Fruit fly (Drosophila melanogaster) whole organism, embryonic: ENCODE measurements around the gene GstZ1.

Experiments
- Antp ChIP-seq: fragments of 200-800 bp; sonication (Bioruptor generic); optimal IDR thresholded peaks from 3 replicates; lab custom pipeline; 2016; ENCODE audit warnings: missing biosample characterization, missing genetic modification characterization
- Awh ChIP-seq: fragments of 200-800 bp; sonication (Bioruptor generic); IDR thresholded peaks from 2 replicates; pipeline ENCODE4, ENCODE4 v1.3.6; 2022; ENCODE audit warnings: missing biosample characterization, missing genetic modification characterization
- BEAF-32 ChIP-seq: fragments of 200-800 bp; sonication (Bioruptor generic); optimal IDR thresholded peaks from 3 replicates; lab custom pipeline; 2017; ENCODE audit warnings: missing biosample characterization, missing genetic modification characterization, mild to moderate bottlenecking, moderate library complexity, missing genetic modification reagents
- CG10543 ChIP-seq: fragments of 200-800 bp; sonication (Bioruptor generic); optimal IDR thresholded peaks from 3 replicates; lab custom pipeline; 2017; ENCODE audit warnings: missing biosample characterization, mild to moderate bottlenecking, missing genetic modification characterization, moderate library complexity
- CG11085 ChIP-seq: fragments of 200-800 bp; sonication (Bioruptor generic); IDR thresholded peaks from 2 replicates; pipeline ENCODE4 v1.3.6; 2022; ENCODE audit warnings: missing biosample characterization, missing genetic modification characterization
- CG11504 ChIP-seq: fragments of 200-800 bp; sonication (Bioruptor generic); optimal IDR thresholded peaks from 3 replicates; lab custom pipeline; 2019; ENCODE audit warnings: missing biosample characterization, mild to moderate bottlenecking, missing genetic modification characterization, moderate library complexity
- CG11723 ChIP-seq: fragments of 200-800 bp; sonication (Bioruptor generic); optimal IDR thresholded peaks from 2 replicates; lab custom pipeline; 2017; ENCODE audit warnings: missing biosample characterization, mild to moderate bottlenecking, missing genetic modification characterization
- CG12071 ChIP-seq: fragments of 200-800 bp; sonication (Bioruptor generic); optimal IDR thresholded peaks from 3 replicates; lab custom pipeline; 2018; ENCODE audit warnings: missing biosample characterization, mild to moderate bottlenecking, missing genetic modification characterization
- CG12155 ChIP-seq: fragments of 200-800 bp; sonication (Bioruptor generic); optimal IDR thresholded peaks from 3 replicates; lab custom pipeline; 2016; ENCODE audit warnings: missing biosample characterization, missing genetic modification characterization
- CG12769 ChIP-seq: fragments of 200-800 bp; sonication (Bioruptor generic); optimal IDR thresholded peaks from 2 replicates; lab custom pipeline; 2019; ENCODE audit warnings: missing biosample characterization, mild to moderate bottlenecking, missing genetic modification characterization, moderate library complexity
- CG1603 ChIP-seq: fragments of 200-800 bp; sonication (Bioruptor generic); optimal IDR thresholded peaks from 2 replicates; lab custom pipeline; 2019; ENCODE audit warnings: missing biosample characterization, mild to moderate bottlenecking, missing genetic modification characterization, moderate library complexity
- CG17385 ChIP-seq: fragments of 200-800 bp; sonication (Bioruptor generic); optimal IDR thresholded peaks from 3 replicates; lab custom pipeline; 2018; ENCODE audit warnings: missing biosample characterization, mild to moderate bottlenecking, missing genetic modification characterization
- CG3407 ChIP-seq: fragments of 200-800 bp; sonication (Bioruptor generic); optimal IDR thresholded peaks from 2 replicates; lab custom pipeline; 2018; ENCODE audit warnings: missing biosample characterization, mild to moderate bottlenecking, missing genetic modification characterization
- CG43689 ChIP-seq: fragments of 200-800 bp; sonication (Bioruptor generic); IDR thresholded peaks from 2 replicates; pipeline ENCODE4 v1.3.6; 2022; ENCODE audit warnings: missing biosample characterization, missing genetic modification characterization
- CG7839 ChIP-seq: fragments of 200-800 bp; sonication (Bioruptor generic); optimal IDR thresholded peaks from 3 replicates; lab custom pipeline; 2018; ENCODE audit warnings: missing biosample characterization, mild to moderate bottlenecking, missing genetic modification characterization, moderate library complexity
- CG8359 ChIP-seq: fragments of 200-800 bp; sonication (Bioruptor generic); optimal IDR thresholded peaks from 2 replicates; lab custom pipeline; 2017; ENCODE audit warnings: missing biosample characterization, mild to moderate bottlenecking, missing genetic modification characterization, borderline replicate concordance
- CG8944 ChIP-seq: fragments of 200-800 bp; sonication (Bioruptor generic); optimal IDR thresholded peaks from 3 replicates; lab custom pipeline; 2016; ENCODE audit warnings: missing biosample characterization, missing genetic modification characterization
- Dref ChIP-seq: fragments of 200-800 bp; sonication (Bioruptor generic); IDR thresholded peaks from 2 replicates; pipeline ENCODE4 v1.3.6; 2022; ENCODE audit warnings: missing biosample characterization, missing genetic modification characterization
- Ets65A ChIP-seq: fragments of 200-800 bp; sonication (Bioruptor generic); peaks from one replicate; lab custom pipeline; 2016; ENCODE audit warnings: missing biosample characterization, missing genetic modification characterization
- Fer2 ChIP-seq: fragments of 200-800 bp; sonication (Bioruptor generic); optimal IDR thresholded peaks from 2 replicates; lab custom pipeline; 2018; ENCODE audit warnings: missing biosample characterization, mild to moderate bottlenecking, missing genetic modification characterization, moderate library complexity
- HLH4C ChIP-seq: fragments of 200-800 bp; sonication (Bioruptor generic); IDR thresholded peaks from 3 replicates; pipeline ENCODE4 v1.3.6; 2022; ENCODE audit warnings: missing biosample characterization, missing genetic modification characterization; ENCODE audit not compliant: partially characterized antibody
- Hmx ChIP-seq: fragments of 200-800 bp; sonication (Bioruptor generic); optimal IDR thresholded peaks from 2 replicates; lab custom pipeline; 2016; ENCODE audit warnings: missing biosample characterization, missing genetic modification characterization
- Hr78 ChIP-seq, 2 experiments: fragments of 200-800 bp in 1 of 2; fragments of >200 bp in 1 of 2; sonication (Bioruptor generic) in 1 of 2; optimal IDR thresholded peaks; 2 replicates each; lab custom pipeline; 2017 to 2019; ENCODE audit warnings: missing biosample characterization in 2 of 2, missing genetic modification characterization in 2 of 2, mild to moderate bottlenecking in 1 of 2, moderate library complexity in 1 of 2
- Jarid2 ChIP-seq: fragments of 200-800 bp; sonication (Bioruptor generic); optimal IDR thresholded peaks from 3 replicates; lab custom pipeline; 2017; ENCODE audit warnings: mild to moderate bottlenecking, missing biosample characterization, missing genetic modification reagents, missing genetic modification characterization
- MBD-R2 ChIP-seq: fragments of 200-800 bp; sonication (Bioruptor generic); IDR thresholded peaks from 2 replicates; pipeline ENCODE4 v1.3.6; 2022; ENCODE audit warnings: missing biosample characterization, missing genetic modification characterization
- Meics ChIP-seq: fragments of 200-800 bp; sonication (Bioruptor generic); optimal IDR thresholded peaks from 2 replicates; lab custom pipeline; 2017; ENCODE audit warnings: missing biosample characterization, mild to moderate bottlenecking, missing genetic modification characterization
- Mrtf ChIP-seq: fragments of 200-800 bp; sonication (Bioruptor generic); IDR thresholded peaks from 3 replicates; pipeline ENCODE4 v1.3.6; 2022; ENCODE audit warnings: missing biosample characterization, missing genetic modification characterization
- Six4 ChIP-seq: fragments of 200-800 bp; sonication (Bioruptor generic); optimal IDR thresholded peaks from 2 replicates; lab custom pipeline; 2016; ENCODE audit warnings: missing biosample characterization, missing genetic modification characterization
- Trl ChIP-seq, 3 experiments: fragments of >200 bp in 2 of 3; fragments of 200-800 bp in 1 of 3; sonication (Bioruptor generic) in 1 of 3; optimal IDR thresholded peaks; 2 replicates in 1 of 3; 3 replicates in 2 of 3; lab custom pipeline; 2016 to 2017; ENCODE audit warnings: missing biosample characterization in 1 of 3, missing genetic modification characterization in 1 of 3
- dm ChIP-seq: fragments of 200-800 bp; sonication (Bioruptor generic); optimal IDR thresholded peaks from 3 replicates; lab custom pipeline; 2016; ENCODE audit warnings: missing biosample characterization, missing genetic modification characterization
- h ChIP-seq: fragments of >200 bp; optimal IDR thresholded peaks from 2 replicates; lab custom pipeline; 2017
- insv ChIP-seq, 2 experiments: fragments of 200-800 bp; sonication (Bioruptor generic); optimal IDR thresholded peaks; 3 replicates each; lab custom pipeline; 2016 to 2018; ENCODE audit warnings: missing biosample characterization in 2 of 2, missing genetic modification characterization in 2 of 2
- kah ChIP-seq: fragments of 200-800 bp; sonication (Bioruptor generic); optimal IDR thresholded peaks from 2 replicates; lab custom pipeline; 2018; ENCODE audit warnings: missing biosample characterization, mild to moderate bottlenecking, missing genetic modification characterization
- kay ChIP-seq: fragments of 200-800 bp; sonication (Bioruptor generic); optimal IDR thresholded peaks from 2 replicates; lab custom pipeline; 2016; ENCODE audit warnings: missing biosample characterization, missing genetic modification characterization
- mirr ChIP-seq: fragments of 200-800 bp; sonication (Bioruptor generic); optimal IDR thresholded peaks from 3 replicates; lab custom pipeline; 2018; ENCODE audit warnings: missing biosample characterization, mild to moderate bottlenecking, missing genetic modification characterization
- nau ChIP-seq: fragments of 200-800 bp; sonication (Bioruptor generic); optimal IDR thresholded peaks from 3 replicates; lab custom pipeline; 2017; ENCODE audit warnings: missing biosample characterization, mild to moderate bottlenecking, missing genetic modification characterization, missing genetic modification reagents
- nerfin-2 ChIP-seq: fragments of 200-800 bp; sonication (Bioruptor generic); IDR thresholded peaks from 2 replicates; pipeline ENCODE4 v1.3.6; 2022; ENCODE audit warnings: missing biosample characterization, missing genetic modification characterization; ENCODE audit not compliant: partially characterized antibody
- oc ChIP-seq: fragments of 200-800 bp; sonication (Bioruptor generic); optimal IDR thresholded peaks from 2 replicates; lab custom pipeline; 2018; ENCODE audit warnings: missing biosample characterization, mild to moderate bottlenecking, missing genetic modification characterization, moderate library complexity
- org-1 ChIP-seq: fragments of 200-800 bp; sonication (Bioruptor generic); optimal IDR thresholded peaks from 2 replicates; lab custom pipeline; 2017; ENCODE audit warnings: missing biosample characterization, missing genetic modification characterization
- pnt ChIP-seq: fragments of 200-800 bp; sonication (Bioruptor generic); optimal IDR thresholded peaks from 3 replicates; lab custom pipeline; 2016; ENCODE audit warnings: missing biosample characterization, missing genetic modification characterization
- ranshi ChIP-seq: fragments of 200-800 bp; sonication (Bioruptor generic); IDR thresholded peaks from 2 replicates; pipeline ENCODE4 v1.3.6; 2022; ENCODE audit warnings: missing biosample characterization, missing genetic modification characterization
- sna ChIP-seq: fragments of 200-800 bp; sonication (Bioruptor generic); IDR thresholded peaks from 2 replicates; pipeline ENCODE4 v1.3.6; 2022; ENCODE audit warnings: missing biosample characterization, missing genetic modification characterization; ENCODE audit not compliant: partially characterized antibody
- sqz ChIP-seq: fragments of 200-800 bp; sonication (Bioruptor generic); optimal IDR thresholded peaks from 3 replicates; lab custom pipeline; 2018; ENCODE audit warnings: missing biosample characterization, mild to moderate bottlenecking, missing genetic modification characterization
- sr ChIP-seq: fragments of 200-800 bp; sonication (Bioruptor generic); IDR thresholded peaks from 3 replicates; pipeline ENCODE4 v1.3.6; 2022; ENCODE audit warnings: missing biosample characterization, missing genetic modification characterization
- stc ChIP-seq: fragments of 200-800 bp; sonication (Bioruptor generic); IDR thresholded peaks from 2 replicates; pipeline ENCODE4 v1.3.6; 2022; ENCODE audit warnings: missing biosample characterization, missing genetic modification characterization
- tup ChIP-seq: fragments of 200-800 bp; sonication (Bioruptor generic); optimal IDR thresholded peaks from 2 replicates; lab custom pipeline; 2016; ENCODE audit warnings: missing biosample characterization, mild to moderate bottlenecking, missing genetic modification characterization, moderate library complexity
- vfl ChIP-seq: fragments of 200-800 bp; sonication (Bioruptor generic); optimal IDR thresholded peaks from 2 replicates; lab custom pipeline; 2016; ENCODE audit warnings: missing biosample characterization, missing genetic modification characterization
- yki ChIP-seq: fragments of >200 bp; optimal IDR thresholded peaks from 3 replicates; lab custom pipeline; 2018
- z ChIP-seq: fragments of 200-800 bp; sonication (Bioruptor generic); IDR thresholded peaks from 3 replicates; pipeline ENCODE4 v1.3.6; 2022; ENCODE audit warnings: missing biosample characterization, missing genetic modification characterization
- zf30C ChIP-seq: fragments of 200-800 bp; sonication (Bioruptor generic); optimal IDR thresholded peaks from 3 replicates; lab custom pipeline; 2018; ENCODE audit warnings: missing biosample characterization, mild to moderate bottlenecking, missing genetic modification characterization

GstZ1 gene

dm6 chr3R:9436358-9436972 lies 19.9 kb downstream of the GstZ1 start (continued):
- no peak for TF ChIP-seq Meics (GFP tag; lab: Kevin White, UChicago)
- peak; percentile 38 for TF ChIP-seq kah
- TF ChIP-seq oc (tag; lab: Kevin White, UChicago): peak; percentile 51
- TF ChIP-seq CG17385 (GFP tag; lab: Kevin White, UChicago): peak; percentile 38
- TF ChIP-seq insv (GFP tag; optimal IDR thresholded peaks at IDR 0.05; lab: Kevin White, UChicago): no peak
- no peak for TF ChIP-seq nerfin-2 (GFP tag; lab: Robert Waterston, UW)
- peak; percentile 78 for TF ChIP-seq CG12769 (tag; lab: Kevin White, UChicago)
- TF ChIP-seq zf30C (GFP tag; lab: Kevin White, UChicago): no peak
- TF ChIP-seq vfl (GFP tag; lab: Kevin White, UChicago): no peak
- TF ChIP-seq mirr (GFP tag; lab: Kevin White, UChicago): peak; percentile 78
- no peak for TF ChIP-seq Dref
- no peak for TF ChIP-seq Ets65A (GFP tag; lab: Kevin White, UChicago)
- TF ChIP-seq CG12071 (GFP tag; lab: Kevin White, UChicago): peak; percentile 8
- TF ChIP-seq CG11504 (tag; lab: Kevin White, UChicago): no peak
- TF ChIP-seq CG3407 (GFP tag; lab: Kevin White, UChicago): no peak
- TF ChIP-seq dm: no peak
- no peak for TF ChIP-seq CG8359 (GFP tag; lab: Kevin White, UChicago)
- TF ChIP-seq HLH4C (GFP tag; lab: Robert Waterston, UW): peak; percentile 40; the same call in 1 of the 3 replicates
- no peak for TF ChIP-seq CG12155
- TF ChIP-seq BEAF-32: no peak
- TF ChIP-seq CG11723 (GFP tag; lab: Kevin White, UChicago): no peak
- TF ChIP-seq Awh (GFP tag; lab: Robert Waterston, UW): peak; percentile 45; the same call in 1 of the 2 replicates
- TF ChIP-seq z (GFP tag; lab: Robert Waterston, UW): peak; percentile 87
- no peak for TF ChIP-seq MBD-R2 (GFP tag; lab: Robert Waterston, UW)
- TF ChIP-seq Six4 (GFP tag; lab: Kevin White, UChicago): no peak
- TF ChIP-seq sna (GFP tag; lab: Robert Waterston, UW): peak; percentile 49; the same call in 1 of the 2 replicates
- no peak for TF ChIP-seq CG11085 (GFP tag; lab: Robert Waterston, UW)
- no peak for TF ChIP-seq CG1603 (tag; lab: Kevin White, UChicago)
- TF ChIP-seq CG7839 (tag; lab: Kevin White, UChicago): no peak
- peak; percentile 45; the same call in 1 of the 3 replicates for TF ChIP-seq sr (GFP tag; lab: Robert Waterston, UW)
- peak; percentile 86 for TF ChIP-seq Jarid2 (GFP tag; lab: Kevin White, UChicago)
- TF ChIP-seq yki (lab: Kevin White, UChicago): peak; percentile 24
- TF ChIP-seq pnt: no peak
- TF ChIP-seq Mrtf (GFP tag; lab: Robert Waterston, UW): no peak
- TF ChIP-seq CG10543 (GFP tag; lab: Kevin White, UChicago): peak; percentile 66
- no peak for TF ChIP-seq ranshi (GFP tag; lab: Robert Waterston, UW)
- TF ChIP-seq Hr78 (GFP tag; optimal IDR thresholded peaks at IDR 0.05; lab: Kevin White, UChicago): peak in 1 of 2 experiments; percentile 100
- TF ChIP-seq Antp (GFP tag; lab: Kevin White, UChicago): peak; percentile 9
- no peak for TF ChIP-seq Fer2 (tag; lab: Kevin White, UChicago)
- TF ChIP-seq tup (GFP tag; lab: Kevin White, UChicago): no peak
- TF ChIP-seq org-1 (GFP tag; lab: Kevin White, UChicago): peak; percentile 35
- TF ChIP-seq stc: no peak; the same call in 1 of the 2 replicates
- TF ChIP-seq kay (GFP tag; lab: Kevin White, UChicago): peak; percentile 81
- no peak for TF ChIP-seq CG8944 (GFP tag; lab: Kevin White, UChicago)
- no peak for TF ChIP-seq h (lab: Kevin White, UChicago)
- no peak for TF ChIP-seq sqz
- TF ChIP-seq Hmx (GFP tag; lab: Kevin White, UChicago): no peak
- TF ChIP-seq nau (GFP tag; lab: Kevin White, UChicago): no peak
- no peak for TF ChIP-seq CG43689
- TF ChIP-seq Trl (optimal IDR thresholded peaks at IDR 0.05; lab: Kevin White, UChicago): peak; percentile 89 to 98
- peak; percentile 31 for TF ChIP-seq Trl (GFP tag; optimal IDR thresholded peaks at IDR 0.05; lab: Kevin White, UChicago)
